Fruit fly (Drosophila melanogaster): ENCODE data around the gene CG4935.

dm6 chr2L:16251598-16252131 is 10.3 kb upstream of the CG4935 start, which contains the start of gene CG46309:
- no peak for TF ChIP-seq CG14441 (GFP tag; IDR thresholded peaks at IDR 0.05)
- no peak for TF ChIP-seq usp (GFP tag; optimal IDR thresholded peaks at IDR 0.05)
- no peak for TF ChIP-seq Dip3 (GFP tag; optimal IDR thresholded peaks at IDR 0.05)
- TF ChIP-seq sr (GFP tag; IDR thresholded peaks at IDR 0.05), result no peak
- TF ChIP-seq ash1 (GFP tag; optimal IDR thresholded peaks at IDR 0.05), result no peak
- TF ChIP-seq crc (GFP tag; optimal IDR thresholded peaks at IDR 0.05), result peak; percentile 38
- TF ChIP-seq p53 (GFP tag; optimal IDR thresholded peaks at IDR 0.05), result peak; percentile 25
- TF ChIP-seq Ets65A (GFP tag), result peak; percentile 62
- TF ChIP-seq Spps (tag; optimal IDR thresholded peaks at IDR 0.05), result no peak
- no peak for TF ChIP-seq CG31365 (tag; optimal IDR thresholded peaks at IDR 0.05)
- TF ChIP-seq CG2678 (tag; optimal IDR thresholded peaks at IDR 0.05), result no peak
